Worm (Caenorhabditis elegans) whole organism, young adult: ENCODE data around the gene tebp-2.

Experiments used
- T26A5.8 ChIP-seq: sonication (generic microtip); optimal IDR thresholded peaks from 2 replicates; lab custom pipeline; 2016; ENCODE audit warnings: missing genetic modification characterization, missing compliant biosample characterization
- Y53F4B.3 ChIP-seq: fragments of 200-800 bp; sonication (Bioruptor generic); IDR thresholded peaks from 2 replicates; pipeline ENCODE4 v1.3.6; 2022; ENCODE audit warnings: missing genetic modification reagents, missing genetic modification characterization, missing compliant biosample characterization
- ama-1 ChIP-seq, 3 experiments: fragments of 150-350 bp in 1 of 3; sonication (generic microtip) in 2 of 3; optimal IDR thresholded peaks; 2 replicates each; lab custom pipeline; 2014 to 2018; ENCODE audit warnings: missing biosample characterization in 2 of 3, missing genetic modification characterization in 2 of 3, missing genetic modification reagents in 2 of 3
- attf-3 ChIP-seq: fragments of 200-800 bp; sonication (Bioruptor generic); conservative IDR thresholded peaks from 2 replicates; pipeline ENCODE4 v1.3.6; 2022; ENCODE audit warnings: missing genetic modification reagents, missing genetic modification characterization, missing compliant biosample characterization
- ceh-40 ChIP-seq: fragments of 200-800 bp; sonication (Bioruptor generic); IDR thresholded peaks from 2 replicates; pipeline ENCODE4 v1.3.6; 2022; ENCODE audit warnings: missing genetic modification characterization, missing compliant biosample characterization
- dpl-1 ChIP-seq: fragments of 150-350 bp; optimal IDR thresholded peaks from 2 replicates; lab custom pipeline; 2014; ENCODE audit warnings: missing biosample characterization, missing genetic modification reagents, missing genetic modification characterization
- hsf-1 ChIP-seq: fragments of 200-800 bp; sonication (Bioruptor generic); IDR thresholded peaks from 2 replicates; pipeline ENCODE4 v1.3.6; 2022; ENCODE audit warnings: missing genetic modification reagents, missing genetic modification characterization, missing compliant biosample characterization
- lin-35 ChIP-seq, 3 experiments: fragments of 150-350 bp in 2 of 3; sonication (generic microtip) in 1 of 3; optimal IDR thresholded peaks; 2 replicates each; lab custom pipeline; 2014 to 2018; ENCODE audit warnings: missing biosample characterization in 3 of 3, missing genetic modification characterization in 3 of 3, missing genetic modification reagents in 3 of 3
- nhr-179 ChIP-seq: sonication (generic microtip); optimal IDR thresholded peaks from 2 replicates; lab custom pipeline; 2016; ENCODE audit warnings: mild to moderate bottlenecking, missing genetic modification characterization, missing compliant biosample characterization
- pha-4 ChIP-seq: fragments of 150-350 bp; sonication (generic microtip); optimal IDR thresholded peaks from 2 replicates; lab custom pipeline; 2014; ENCODE audit warnings: missing biosample characterization, missing genetic modification reagents, missing genetic modification characterization
- sdz-38 ChIP-seq: sonication (generic microtip); optimal IDR thresholded peaks from 2 replicates; lab custom pipeline; 2016; ENCODE audit warnings: missing genotype, missing genetic modification characterization, missing compliant biosample characterization
- ztf-25 ChIP-seq: fragments of 200-800 bp; sonication (Bioruptor generic); IDR thresholded peaks from 2 replicates; pipeline ENCODE4 v1.3.6; 2022; ENCODE audit warnings: missing genetic modification reagents, missing genetic modification characterization, missing compliant biosample characterization

DNA sequence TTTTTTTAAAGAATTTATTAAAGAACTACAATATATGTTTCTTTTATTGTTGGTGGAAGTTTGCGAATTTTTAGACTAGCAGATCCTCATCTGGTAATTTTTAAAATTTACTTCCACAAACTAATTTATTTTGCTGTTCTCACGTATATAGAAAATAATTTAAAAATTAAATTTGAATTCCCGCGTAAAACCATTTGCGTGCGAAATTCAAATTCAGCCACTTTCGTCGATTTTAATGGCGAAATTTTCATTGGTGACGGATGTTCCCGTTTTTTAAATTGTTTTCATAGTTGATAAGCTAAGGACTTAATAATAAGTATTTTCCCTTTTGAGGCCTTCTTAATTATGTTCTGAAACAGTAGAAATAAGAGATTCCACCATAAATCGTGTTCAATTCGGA is 19.6 kb downstream of the tebp-2 start:
- TF ChIP-seq nhr-179 (tag; lab: Kevin White, UChicago) (no peak), pha-4 (tag; lab: Kevin White, UChicago) (no peak), ceh-40 (GFP tag; lab: Robert Waterston, UW) (no peak), Y53F4B.3 (no peak), attf-3 (no peak), ztf-25 (GFP tag; lab: Robert Waterston, UW) (no peak), lin-35 (GFP tag; optimal IDR thresholded peaks at IDR 0.05; lab: Kevin White, UChicago) (no peak), ama-1 (optimal IDR thresholded peaks at IDR 0.05; lab: Kevin White, UChicago) (no peak), ama-1 (GFP tag; optimal IDR thresholded peaks at IDR 0.05; lab: Kevin White, UChicago) (no peak), dpl-1 (no peak), sdz-38 (tag; lab: Kevin White, UChicago) (no peak), T26A5.8 (tag; lab: Kevin White, UChicago) (no peak), hsf-1 (GFP tag; lab: Robert Waterston, UW) (no peak)
